Fruit fly (Drosophila melanogaster) whole organism, embryonic: ENCODE data around the gene cno.
A peak's percentile ranks its signal among the peaks of the same experiment; 100 is the strongest.

Experiments
- Aef1 ChIP-seq: fragments of 200-800 bp; sonication (Bioruptor generic); IDR thresholded peaks from 3 replicates; pipeline ENCODE4 v1.3.6; 2022; ENCODE audit warnings: missing biosample characterization, missing genetic modification characterization
- Awh ChIP-seq: fragments of 200-800 bp; sonication (Bioruptor generic); IDR thresholded peaks from 2 replicates; pipeline ENCODE4, ENCODE4 v1.3.6; 2022; ENCODE audit warnings: missing biosample characterization, missing genetic modification characterization
- CG1024 ChIP-seq: fragments of 200-800 bp; sonication (Bioruptor generic); IDR thresholded peaks from 2 replicates; pipeline ENCODE4 v1.3.6; 2022; ENCODE audit warnings: missing biosample characterization, missing genetic modification characterization
- CG10267 ChIP-seq: fragments of 200-800 bp; sonication (Bioruptor generic); optimal IDR thresholded peaks from 2 replicates; lab custom pipeline; 2018; ENCODE audit warnings: missing biosample characterization, mild to moderate bottlenecking, missing genetic modification characterization, moderate library complexity
- CG10654 ChIP-seq: fragments of 200-800 bp; sonication (Bioruptor generic); optimal IDR thresholded peaks from 2 replicates; lab custom pipeline; 2016; ENCODE audit warnings: missing biosample characterization, missing genetic modification characterization
- CG11504 ChIP-seq: fragments of 200-800 bp; sonication (Bioruptor generic); optimal IDR thresholded peaks from 3 replicates; lab custom pipeline; 2019; ENCODE audit warnings: missing biosample characterization, mild to moderate bottlenecking, missing genetic modification characterization, moderate library complexity
- CG15601 ChIP-seq: fragments of 200-800 bp; sonication (Bioruptor generic); optimal IDR thresholded peaks from 3 replicates; lab custom pipeline; 2019; ENCODE audit warnings: missing biosample characterization, mild to moderate bottlenecking, missing genetic modification characterization, moderate library complexity
- CG2678 ChIP-seq: fragments of 200-800 bp; sonication (Bioruptor generic); optimal IDR thresholded peaks from 3 replicates; lab custom pipeline; 2019; ENCODE audit warnings: missing biosample characterization, mild to moderate bottlenecking, missing genetic modification characterization, moderate library complexity
- CG32767 ChIP-seq: fragments of 200-800 bp; sonication (Bioruptor generic); IDR thresholded peaks from 2 replicates; pipeline ENCODE4 v1.3.6; 2022; ENCODE audit warnings: missing biosample characterization, missing genetic modification characterization
- CG42726 ChIP-seq: fragments of 200-800 bp; sonication (Bioruptor generic); IDR thresholded peaks from 2 replicates; pipeline ENCODE4 v1.3.6; 2022; ENCODE audit warnings: missing biosample characterization, missing genetic modification characterization; ENCODE audit not compliant: partially characterized antibody
- CG7372 ChIP-seq: fragments of 200-800 bp; sonication (Bioruptor generic); IDR thresholded peaks from 2 replicates; pipeline ENCODE4 v1.3.6; 2022; ENCODE audit warnings: missing biosample characterization, missing genetic modification characterization
- CG7745 ChIP-seq: fragments of 200-800 bp; sonication (Bioruptor generic); optimal IDR thresholded peaks from 2 replicates; lab custom pipeline; 2018; ENCODE audit warnings: missing biosample characterization, mild to moderate bottlenecking, missing genetic modification characterization, moderate library complexity
- CG7987 ChIP-seq: fragments of 200-800 bp; sonication (Bioruptor generic); optimal IDR thresholded peaks from 2 replicates; lab custom pipeline; 2018; ENCODE audit warnings: missing biosample characterization, mild to moderate bottlenecking, missing genetic modification characterization, moderate library complexity
- CG8359 ChIP-seq: fragments of 200-800 bp; sonication (Bioruptor generic); optimal IDR thresholded peaks from 2 replicates; lab custom pipeline; 2017; ENCODE audit warnings: missing biosample characterization, mild to moderate bottlenecking, missing genetic modification characterization, borderline replicate concordance
- Camta ChIP-seq: fragments of 200-800 bp; sonication (Bioruptor generic); optimal IDR thresholded peaks from 2 replicates; lab custom pipeline; 2016; ENCODE audit warnings: missing biosample characterization, missing genetic modification characterization
- Chrac-16 ChIP-seq: fragments of 200-800 bp; sonication (Bioruptor generic); optimal IDR thresholded peaks from 3 replicates; lab custom pipeline; 2016; ENCODE audit warnings: missing biosample characterization, missing genetic modification characterization
- Dref ChIP-seq: fragments of 200-800 bp; sonication (Bioruptor generic); IDR thresholded peaks from 2 replicates; pipeline ENCODE4 v1.3.6; 2022; ENCODE audit warnings: missing biosample characterization, missing genetic modification characterization
- Elba2 ChIP-seq: fragments of 200-800 bp; sonication (Bioruptor generic); optimal IDR thresholded peaks from 3 replicates; lab custom pipeline; 2016; ENCODE audit warnings: missing biosample characterization, missing genetic modification characterization
- Ets65A ChIP-seq: fragments of 200-800 bp; sonication (Bioruptor generic); peaks from one replicate; lab custom pipeline; 2016; ENCODE audit warnings: missing biosample characterization, missing genetic modification characterization
- Hr78 ChIP-seq, 2 experiments: fragments of 200-800 bp in 1 of 2; fragments of >200 bp in 1 of 2; sonication (Bioruptor generic) in 1 of 2; optimal IDR thresholded peaks; 2 replicates each; lab custom pipeline; 2017 to 2019; ENCODE audit warnings: missing biosample characterization in 2 of 2, missing genetic modification characterization in 2 of 2, mild to moderate bottlenecking in 1 of 2, moderate library complexity in 1 of 2
- NC2β ChIP-seq: fragments of 200-800 bp; sonication (Bioruptor generic); optimal IDR thresholded peaks from 2 replicates; lab custom pipeline; 2016; ENCODE audit warnings: missing biosample characterization, missing genetic modification characterization
- Nf-YB ChIP-seq: fragments of 200-800 bp; sonication (Bioruptor generic); optimal IDR thresholded peaks from 3 replicates; lab custom pipeline; 2019; ENCODE audit warnings: missing biosample characterization, mild to moderate bottlenecking, missing genetic modification characterization, moderate library complexity
- NfI ChIP-seq: fragments of 200-800 bp; sonication (Bioruptor generic); optimal IDR thresholded peaks from 3 replicates; lab custom pipeline; 2018; ENCODE audit warnings: missing biosample characterization, mild to moderate bottlenecking, missing genetic modification characterization, moderate library complexity
- Pdp1 ChIP-seq, 2 experiments: fragments of 200-800 bp; sonication (Bioruptor generic); optimal IDR thresholded peaks; 3 replicates each; lab custom pipeline; 2016; ENCODE audit warnings: missing biosample characterization in 2 of 2, missing genetic modification characterization in 2 of 2, mild to moderate bottlenecking in 1 of 2, moderate library complexity in 1 of 2
- Xrp1 ChIP-seq: fragments of 200-800 bp; sonication (Bioruptor generic); IDR thresholded peaks from 2 replicates; pipeline ENCODE4 v1.3.6; 2022; ENCODE audit warnings: missing biosample characterization, missing genetic modification characterization
- amos ChIP-seq: fragments of 200-800 bp; sonication (Bioruptor generic); IDR thresholded peaks from 2 replicates; pipeline ENCODE4 v1.3.6; 2022; ENCODE audit warnings: missing biosample characterization, missing genetic modification characterization; ENCODE audit not compliant: partially characterized antibody
- chinmo ChIP-seq: fragments of 200-800 bp; sonication (Bioruptor generic); IDR thresholded peaks from 4 replicates; pipeline ENCODE4 v1.3.6; 2022; ENCODE audit warnings: missing biosample characterization, missing genetic modification characterization; ENCODE audit not compliant: partially characterized antibody
- fd102C ChIP-seq: fragments of 200-800 bp; sonication (Bioruptor generic); optimal IDR thresholded peaks from 2 replicates; lab custom pipeline; 2018; ENCODE audit warnings: missing biosample characterization, mild to moderate bottlenecking, missing genetic modification characterization, moderate library complexity
- grn ChIP-seq: fragments of 200-800 bp; sonication (Bioruptor generic); optimal IDR thresholded peaks from 3 replicates; lab custom pipeline; 2017; ENCODE audit warnings: missing biosample characterization, missing genetic modification characterization
- insv ChIP-seq, 2 experiments: fragments of 200-800 bp; sonication (Bioruptor generic); optimal IDR thresholded peaks; 3 replicates each; lab custom pipeline; 2016 to 2018; ENCODE audit warnings: missing biosample characterization in 2 of 2, missing genetic modification characterization in 2 of 2
- kni ChIP-seq: fragments of 200-800 bp; sonication (Bioruptor generic); optimal IDR thresholded peaks from 3 replicates; lab custom pipeline; 2017; ENCODE audit warnings: mild to moderate bottlenecking, missing biosample characterization, missing genetic modification reagents, missing genetic modification characterization
- lab ChIP-seq: fragments of 200-800 bp; sonication (Bioruptor generic); optimal IDR thresholded peaks from 3 replicates; lab custom pipeline; 2017; ENCODE audit warnings: missing biosample characterization, missing genetic modification characterization, mild to moderate bottlenecking, moderate library complexity, missing genetic modification reagents
- otp ChIP-seq: fragments of 200-800 bp; sonication (Bioruptor generic); IDR thresholded peaks from 3 replicates; pipeline ENCODE4, ENCODE4 v1.3.6; 2022; ENCODE audit warnings: missing biosample characterization, missing genetic modification characterization
- peb ChIP-seq: fragments of 200-800 bp; sonication (Bioruptor generic); IDR thresholded peaks from 2 replicates; pipeline ENCODE4 v1.3.6; 2022; ENCODE audit warnings: missing biosample characterization, missing genetic modification characterization
- rib ChIP-seq: fragments of 200-800 bp; sonication (Bioruptor generic); IDR thresholded peaks from 2 replicates; pipeline ENCODE4 v1.3.6; 2022; ENCODE audit warnings: missing biosample characterization, missing genetic modification characterization
- sd ChIP-seq: fragments of 200-800 bp; sonication (Bioruptor generic); optimal IDR thresholded peaks from 3 replicates; lab custom pipeline; 2018; ENCODE audit warnings: missing biosample characterization, mild to moderate bottlenecking, missing genetic modification characterization, moderate library complexity
- sens ChIP-seq: fragments of 200-800 bp; sonication (Bioruptor generic); peaks from one replicate; lab custom pipeline; 2016; ENCODE audit warnings: missing biosample characterization, missing genetic modification characterization
- stc ChIP-seq: fragments of 200-800 bp; sonication (Bioruptor generic); IDR thresholded peaks from 2 replicates; pipeline ENCODE4 v1.3.6; 2022; ENCODE audit warnings: missing biosample characterization, missing genetic modification characterization

The cno gene

dm6 chr3R:5207277-5208114 is 9.8 kb downstream of the cno start (continued):
- TF ChIP-seq CG42726 (GFP tag; lab: Robert Waterston, UW) = no peak
- TF ChIP-seq CG2678 (tag; lab: Kevin White, UChicago) = peak; percentile 1
- peak; percentile 82 for TF ChIP-seq sd (tag; lab: Kevin White, UChicago)
- no peak for TF ChIP-seq CG7987 (GFP tag; lab: Kevin White, UChicago)
- TF ChIP-seq CG8359 = no peak
- TF ChIP-seq chinmo (GFP tag; lab: Robert Waterston, UW) = 0 out of 4 replicates have a peak, but pooled peaks have one; percentile 59
- no peak for TF ChIP-seq peb (GFP tag; lab: Robert Waterston, UW)
- 0 out of 3 replicates have a peak, but pooled peaks have one; percentile 13 for TF ChIP-seq otp (GFP tag; lab: Robert Waterston, UW)
- TF ChIP-seq amos (GFP tag; lab: Robert Waterston, UW) = no peak
- TF ChIP-seq NfI (GFP tag; lab: Kevin White, UChicago) = no peak
- 0 out of 2 replicates have a peak, but pooled peaks have one; percentile 22 for TF ChIP-seq stc

dm6 chr3R:5205319-5206033 is 11.8 kb downstream of the cno start:
- no peak for TF ChIP-seq Aef1 (GFP tag; lab: Robert Waterston, UW)
- peak; percentile 66 for TF ChIP-seq Ets65A
- TF ChIP-seq, all 482 proteins: peak for 1

- 0 out of 4 replicates have a peak, but pooled peaks have one; percentile 51 for TF ChIP-seq chinmo (GFP tag; lab: Robert Waterston, UW)
- TF ChIP-seq Xrp1 (GFP tag; lab: Robert Waterston, UW) = 0 out of 2 replicates have a peak, but pooled peaks have one; percentile 20
- peak; percentile 5 for TF ChIP-seq CG15601 (tag; lab: Kevin White, UChicago)
- 0 out of 2 replicates have a peak, but pooled peaks have one; percentile 20 for TF ChIP-seq Awh
- peak in 1 of 2 experiments; percentile 6 for TF ChIP-seq insv (GFP tag; optimal IDR thresholded peaks at IDR 0.05; lab: Kevin White, UChicago)
- no peak for TF ChIP-seq CG10267 (tag; lab: Kevin White, UChicago)
- TF ChIP-seq kni = peak; percentile 17
- no peak for TF ChIP-seq rib (GFP tag; lab: Robert Waterston, UW)
- TF ChIP-seq CG10654 (GFP tag; lab: Kevin White, UChicago) = no peak
- peak; percentile 8 for TF ChIP-seq CG7745 (tag; lab: Kevin White, UChicago)
- TF ChIP-seq Camta (GFP tag; lab: Kevin White, UChicago) = no peak
- TF ChIP-seq CG1024 (GFP tag; lab: Robert Waterston, UW) = 0 out of 2 replicates have a peak, but pooled peaks have one; percentile 7
- TF ChIP-seq grn (GFP tag; lab: Kevin White, UChicago) = peak; percentile 21
- no peak for TF ChIP-seq Dref (GFP tag; lab: Robert Waterston, UW)
- TF ChIP-seq lab = peak; percentile 8
- peak in 1 of 2 experiments; percentile 51 for TF ChIP-seq Hr78 (GFP tag; optimal IDR thresholded peaks at IDR 0.05; lab: Kevin White, UChicago)
- TF ChIP-seq fd102C (GFP tag; lab: Kevin White, UChicago) = no peak
- no peak for TF ChIP-seq CG11504 (tag; lab: Kevin White, UChicago)
- peak; percentile 79 for TF ChIP-seq sens (GFP tag; lab: Kevin White, UChicago)
- TF ChIP-seq Chrac-16 (GFP tag; lab: Kevin White, UChicago) = no peak
- no peak for TF ChIP-seq NC2β
- no peak for TF ChIP-seq NfI (GFP tag; lab: Kevin White, UChicago)
- peak; percentile 24 for TF ChIP-seq Nf-YB (GFP tag; lab: Kevin White, UChicago)
- TF ChIP-seq Elba2 = no peak
- no peak for TF ChIP-seq CG7372 (GFP tag; lab: Robert Waterston, UW)
- peak in 1 of 2 experiments; percentile 13 for TF ChIP-seq Pdp1 (GFP tag; optimal IDR thresholded peaks at IDR 0.05; lab: Kevin White, UChicago)
- TF ChIP-seq CG32767 (GFP tag; lab: Robert Waterston, UW) = no peak
Observed at dm6 chr3R:5203796-5204195, 13.5 kb downstream of the cno start.
